Fruit fly (Drosophila melanogaster): ENCODE data around the gene CG13599.

CG13599 gene

DNA sequence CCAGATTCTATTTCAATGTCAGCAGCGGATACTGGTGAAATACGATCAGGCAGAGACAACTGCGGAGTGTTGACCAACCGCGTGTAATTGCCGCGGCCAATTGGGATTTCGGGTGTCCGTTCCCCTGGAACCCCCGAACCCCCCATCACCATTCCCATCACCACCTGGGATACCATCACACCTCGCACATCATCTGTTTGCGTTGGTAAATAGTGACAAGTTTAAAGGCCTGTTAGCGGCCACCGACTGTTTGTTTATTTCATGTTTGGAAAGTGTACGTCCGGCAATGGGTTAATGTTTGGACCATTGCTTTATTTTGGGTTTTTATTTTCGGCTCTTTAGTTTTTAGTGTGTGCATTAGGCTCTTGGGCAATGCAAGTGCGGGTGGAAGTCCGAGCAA, 15.6 kb downstream of the CG13599 start:
- TF ChIP-seq h (GFP tag; optimal IDR thresholded peaks at IDR 0.05) (no peak), rgr (GFP tag; optimal IDR thresholded peaks at IDR 0.05) (no peak), brk (GFP tag; optimal IDR thresholded peaks at IDR 0.05) (no peak), Jra (GFP tag; optimal IDR thresholded peaks at IDR 0.05) (no peak), N (GFP tag; optimal IDR thresholded peaks at IDR 0.05) (no peak), GATAd (GFP tag; optimal IDR thresholded peaks at IDR 0.05) (no peak), Sp1 (GFP tag; optimal IDR thresholded peaks at IDR 0.05) (no peak), psq (GFP tag; optimal IDR thresholded peaks at IDR 0.05) (no peak), Rel (GFP tag; optimal IDR thresholded peaks at IDR 0.05) (no peak), Rel (tag; optimal IDR thresholded peaks at IDR 0.05) (no peak), dsf (GFP tag; optimal IDR thresholded peaks at IDR 0.05; ENCODE audit: borderline replicate concordance) (no peak), fru (GFP tag; optimal IDR thresholded peaks at IDR 0.05) (no peak), Myc (optimal IDR thresholded peaks at IDR 0.05) (no peak), sage (GFP tag; optimal IDR thresholded peaks at IDR 0.05) (no peak), Abd-B (GFP tag; optimal IDR thresholded peaks at IDR 0.05) (no peak), br (GFP tag; optimal IDR thresholded peaks at IDR 0.05) (no peak)

DNA sequence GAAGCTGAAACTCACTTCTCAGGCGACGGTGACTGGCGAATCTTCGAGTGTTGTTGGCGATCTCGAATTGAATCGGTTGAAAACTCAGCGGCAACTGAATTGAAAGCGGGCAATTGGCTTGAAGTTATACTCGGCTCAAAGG, 16.8 kb downstream of the CG13599 start, which contains the start of gene CG12268:
TSS of gene CG12268 (minus strand) at position 101 of the 142 bp plus-strand sequence.
- TF ChIP-seq Hnf4 (GFP tag; optimal IDR thresholded peaks at IDR 0.05), result no peak
- no peak for TF ChIP-seq N (GFP tag; optimal IDR thresholded peaks at IDR 0.05)
- TF ChIP-seq tai (GFP tag; optimal IDR thresholded peaks at IDR 0.05), result no peak
- TF ChIP-seq Dif (GFP tag; optimal IDR thresholded peaks at IDR 0.05; ENCODE audit: partially characterized antibody), result no peak
- TF ChIP-seq woc (GFP tag; optimal IDR thresholded peaks at IDR 0.05), result no peak
- TF ChIP-seq GATAd (GFP tag; optimal IDR thresholded peaks at IDR 0.05), result no peak
- TF ChIP-seq CG9705 (GFP tag; optimal IDR thresholded peaks at IDR 0.05), result no peak
- TF ChIP-seq foxo (GFP tag; optimal IDR thresholded peaks at IDR 0.05), result no peak
- no peak for TF ChIP-seq sv (GFP tag; optimal IDR thresholded peaks at IDR 0.05)
- TF ChIP-seq Rel (GFP tag; optimal IDR thresholded peaks at IDR 0.05), result no peak
- TF ChIP-seq Rel (tag; optimal IDR thresholded peaks at IDR 0.05), result no peak
- no peak for TF ChIP-seq lola (GFP tag; optimal IDR thresholded peaks at IDR 0.05)
- no peak for TF ChIP-seq dmrt93B (GFP tag; optimal IDR thresholded peaks at IDR 0.05)
- TF ChIP-seq Jra (GFP tag; optimal IDR thresholded peaks at IDR 0.05), result no peak
- TF ChIP-seq usp (GFP tag; optimal IDR thresholded peaks at IDR 0.05), result no peak
- TF ChIP-seq pan (optimal IDR thresholded peaks at IDR 0.05), result no peak
- TF ChIP-seq Hr83 (GFP tag; optimal IDR thresholded peaks at IDR 0.05; ENCODE audit: poor library complexity, severe bottlenecking), result no peak

DNA sequence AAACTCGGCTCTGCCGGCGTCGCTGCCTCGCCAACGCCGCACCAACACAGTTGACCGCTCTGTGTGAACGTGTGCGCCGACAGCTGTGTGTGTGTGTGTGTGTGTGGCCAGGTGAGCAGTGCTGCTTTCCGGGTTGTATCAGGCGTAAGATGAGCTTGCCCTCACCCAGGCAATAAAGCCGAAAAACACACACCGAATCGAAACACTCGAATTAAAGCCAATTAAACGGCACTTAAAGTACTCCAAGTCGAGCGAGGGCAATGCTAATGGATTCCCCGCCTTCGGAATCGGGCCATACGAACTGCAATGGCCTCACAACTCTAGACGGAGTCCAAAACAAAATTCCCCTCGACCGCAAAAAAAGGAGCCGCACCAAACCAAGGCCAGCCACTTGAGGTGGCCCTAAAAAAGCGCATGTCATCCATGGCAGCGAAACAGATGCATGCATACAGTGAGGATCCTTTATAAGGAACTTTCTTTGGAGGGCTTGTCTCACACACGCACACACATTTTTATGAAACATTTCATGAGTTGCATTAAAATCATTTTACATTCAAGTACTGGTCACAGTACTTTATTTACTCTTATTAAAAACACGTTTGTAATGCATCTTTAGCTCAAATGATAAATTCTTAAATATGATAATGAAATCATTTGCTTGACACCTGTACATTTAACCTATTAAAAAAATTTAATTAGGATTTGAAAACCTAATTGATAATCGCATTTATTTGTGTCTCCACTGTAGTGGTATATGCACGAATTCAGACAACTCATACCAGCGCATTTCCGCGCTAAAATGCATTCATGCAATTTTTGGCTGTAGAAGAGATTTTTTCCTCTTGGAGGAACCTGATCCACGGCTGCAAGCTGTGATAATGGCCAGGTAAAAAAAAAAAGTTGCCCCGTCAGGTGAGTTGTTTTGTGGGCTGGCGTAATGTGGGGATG, 17.3 kb downstream of the CG13599 start:
- no peak for TF ChIP-seq Hr78 (GFP tag; optimal IDR thresholded peaks at IDR 0.05)
- TF ChIP-seq psq (GFP tag; optimal IDR thresholded peaks at IDR 0.05), result peak; percentile 86
- TF ChIP-seq Hnf4 (GFP tag; optimal IDR thresholded peaks at IDR 0.05), result peak; percentile 85
- TF ChIP-seq Sp1 (GFP tag; optimal IDR thresholded peaks at IDR 0.05), result peak; percentile 96
- TF ChIP-seq Dif (GFP tag; optimal IDR thresholded peaks at IDR 0.05; ENCODE audit: partially characterized antibody), result peak; percentile 15
- TF ChIP-seq Hr83 (GFP tag; optimal IDR thresholded peaks at IDR 0.05; ENCODE audit: poor library complexity, severe bottlenecking), result no peak
- peak in 1 of 2 experiments; percentile 37 for TF ChIP-seq dl (GFP tag; optimal IDR thresholded peaks at IDR 0.05; ENCODE audit: insufficient read depth in 1 of 2, partially characterized antibody in 2 of 2)
- no peak for TF ChIP-seq GATAd (GFP tag; optimal IDR thresholded peaks at IDR 0.05)
- TF ChIP-seq foxo (GFP tag; optimal IDR thresholded peaks at IDR 0.05), result peak; percentile 75 to 94
- TF ChIP-seq Rel (GFP tag; optimal IDR thresholded peaks at IDR 0.05), result peak; percentile 89
- TF ChIP-seq Rel (tag; optimal IDR thresholded peaks at IDR 0.05), result peak; percentile 94
- TF ChIP-seq sv (GFP tag; optimal IDR thresholded peaks at IDR 0.05), result no peak
- peak; percentile 84 for TF ChIP-seq Jra (GFP tag; optimal IDR thresholded peaks at IDR 0.05)
- peak; percentile 85 for TF ChIP-seq sage (GFP tag; optimal IDR thresholded peaks at IDR 0.05)
- TF ChIP-seq Vsx2 (GFP tag; optimal IDR thresholded peaks at IDR 0.05; ENCODE audit: partially characterized antibody), result peak; percentile 66
- TF ChIP-seq fru (GFP tag; optimal IDR thresholded peaks at IDR 0.05), result peak; percentile 94
- no peak for TF ChIP-seq Dfd (GFP tag; optimal IDR thresholded peaks at IDR 0.05)
- TF ChIP-seq Mio (GFP tag; optimal IDR thresholded peaks at IDR 0.05), result peak; percentile 17
- peak; percentile 96 for TF ChIP-seq HLH106 (tag; optimal IDR thresholded peaks at IDR 0.05)
- no peak for TF ChIP-seq tai (GFP tag; optimal IDR thresholded peaks at IDR 0.05)
- peak; percentile 77 for TF ChIP-seq brk (GFP tag; optimal IDR thresholded peaks at IDR 0.05)
- peak; percentile 93 for TF ChIP-seq OdsH (GFP tag; optimal IDR thresholded peaks at IDR 0.05)
- no peak for TF ChIP-seq jim (GFP tag; optimal IDR thresholded peaks at IDR 0.05)
- TF ChIP-seq Myc (optimal IDR thresholded peaks at IDR 0.05), result no peak
- TF ChIP-seq CG32264 (GFP tag; optimal IDR thresholded peaks at IDR 0.05), result peak; percentile 82
- TF ChIP-seq pan (optimal IDR thresholded peaks at IDR 0.05), result no peak
- TF ChIP-seq woc (GFP tag; optimal IDR thresholded peaks at IDR 0.05), result peak; percentile 96
- no peak for TF ChIP-seq N (GFP tag; optimal IDR thresholded peaks at IDR 0.05)
- no peak for TF ChIP-seq usp (GFP tag; optimal IDR thresholded peaks at IDR 0.05)
- no peak for TF ChIP-seq Abd-B (GFP tag; optimal IDR thresholded peaks at IDR 0.05)
- peak; percentile 95 for TF ChIP-seq ey (GFP tag; optimal IDR thresholded peaks at IDR 0.05)
- TF ChIP-seq dmrt93B (GFP tag; optimal IDR thresholded peaks at IDR 0.05), result peak; percentile 86
- no peak for TF ChIP-seq lola (GFP tag; optimal IDR thresholded peaks at IDR 0.05)
- TF ChIP-seq CrebA (GFP tag; optimal IDR thresholded peaks at IDR 0.05; ENCODE audit: borderline replicate concordance), result no peak
- TF ChIP-seq CG9705 (GFP tag; optimal IDR thresholded peaks at IDR 0.05), result peak; percentile 90
- peak; percentile 50 for TF ChIP-seq dsf (GFP tag; optimal IDR thresholded peaks at IDR 0.05; ENCODE audit: borderline replicate concordance)
- peak; percentile 88 for TF ChIP-seq rgr (GFP tag; optimal IDR thresholded peaks at IDR 0.05)
- TF ChIP-seq br (GFP tag; optimal IDR thresholded peaks at IDR 0.05), result peak; percentile 91
- peak; percentile 92 for TF ChIP-seq h (GFP tag; optimal IDR thresholded peaks at IDR 0.05)
